Fruit fly (Drosophila melanogaster): ENCODE measurements around the gene CG13284.

DNA sequence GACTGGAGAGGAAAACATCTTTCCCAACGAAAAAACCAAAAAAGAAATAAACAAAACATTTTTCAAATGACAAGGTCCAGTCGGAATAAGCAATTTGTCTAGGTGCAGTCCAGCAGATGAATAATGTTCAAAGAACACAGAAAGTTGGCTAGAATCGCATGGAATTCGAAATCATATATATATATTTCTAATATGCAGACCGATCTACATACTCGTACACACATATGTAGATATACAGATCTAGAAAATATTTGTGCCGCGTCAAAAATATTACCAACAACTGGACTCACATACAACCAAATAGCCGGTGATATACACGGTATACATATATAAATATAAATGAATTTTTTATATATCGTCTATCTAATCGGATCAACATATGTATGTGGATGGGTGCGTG lies 8.9 kb downstream of the CG13284 start:
- TF ChIP-seq CG8478 (optimal IDR thresholded peaks at IDR 0.05) (no peak), CTCF (optimal IDR thresholded peaks at IDR 0.05) (no peak)

Data from S2 (cell line).